Worm (Caenorhabditis elegans): ENCODE measurements around the gene mop-25.1.
A peak's percentile ranks its signal among the peaks of the same experiment; 100 is the strongest.

mop-25.1 gene

ce11 chrX:4018566-4019182, 6.7 kb downstream of the mop-25.1 start (continued):
- TF ChIP-seq dmd-6 (GFP tag; IDR thresholded peaks at IDR 0.05) (peak; percentile 68), Y105C5A.15 (GFP tag; IDR thresholded peaks at IDR 0.05) (no peak), ama-1 (optimal IDR thresholded peaks at IDR 0.05) (no peak), R02D3.7 (tag; optimal IDR thresholded peaks at IDR 0.05) (no peak)

- TF ChIP-seq nhr-28 (tag; optimal IDR thresholded peaks at IDR 0.05) (no peak), dve-1 (tag; optimal IDR thresholded peaks at IDR 0.05; ENCODE audit: insufficient read depth) (no peak), nhr-102 (tag; optimal IDR thresholded peaks at IDR 0.05) (peak; percentile 16), lim-7 (GFP tag; IDR thresholded peaks at IDR 0.05) (no peak), nhr-42 (GFP tag; IDR thresholded peaks at IDR 0.05) (no peak), R02D3.7 (tag; optimal IDR thresholded peaks at IDR 0.05) (no peak), fkh-10 (GFP tag; optimal IDR thresholded peaks at IDR 0.05) (no peak), zip-2 (tag; optimal IDR thresholded peaks at IDR 0.05) (no peak), aha-1 (tag) (peak; percentile 74)
These were observed 9.9 kb downstream of the mop-25.1 start, which contains the start of gene acr-10 for ce11 chrX:4021967-4022366. TSS of gene acr-10 (plus strand) at chrX:4022267.

ce11 chrX:4061968-4062367, 49.9 kb downstream of the mop-25.1 start:
- TF ChIP-seq ceh-20 (GFP tag; IDR thresholded peaks at IDR 0.05) (no peak), set-16 (GFP tag; IDR thresholded peaks at IDR 0.05) (peak; percentile 85)

DNA sequence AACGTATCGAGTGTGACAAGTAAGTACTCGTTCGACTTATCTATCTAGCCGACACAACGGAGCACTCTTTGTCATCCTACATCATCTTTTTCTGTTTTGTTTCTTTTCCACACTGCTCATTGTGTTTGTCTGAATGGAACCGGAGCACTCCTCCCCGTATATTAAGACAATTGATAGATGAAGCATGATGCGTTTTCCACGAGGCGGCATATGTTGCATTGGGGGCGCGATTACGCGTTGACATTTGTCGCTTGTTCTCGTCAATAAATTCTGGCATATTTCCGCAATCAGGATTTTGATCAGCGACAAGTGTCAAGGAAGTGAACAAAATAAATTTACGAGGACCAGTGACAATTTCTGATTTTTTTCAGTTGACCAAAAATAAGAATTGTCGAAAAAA, 56.2 kb downstream of the mop-25.1 start:
- no peak for TF ChIP-seq F10B5.3 (tag; optimal IDR thresholded peaks at IDR 0.05)
- TF ChIP-seq ama-1 (optimal IDR thresholded peaks at IDR 0.05): no peak
- peak in 1 of 2 experiments; percentile 70 for TF ChIP-seq unc-62 (GFP tag; optimal IDR thresholded peaks at IDR 0.05 in 1 of 2)
- TF ChIP-seq unc-62 (tag; optimal IDR thresholded peaks at IDR 0.05): no peak
- no peak for TF ChIP-seq tra-1 (GFP tag; IDR thresholded peaks at IDR 0.05)
- no peak for TF ChIP-seq jun-1 (tag; optimal IDR thresholded peaks at IDR 0.05)
- no peak for TF ChIP-seq ztf-7 (tag; optimal IDR thresholded peaks at IDR 0.05)
- TF ChIP-seq lin-39 (tag; optimal IDR thresholded peaks at IDR 0.05): no peak
- TF ChIP-seq Y48G9A.11 (GFP tag; IDR thresholded peaks at IDR 0.05): no peak

Measured in whole organism, L4 larva.